Worm (Caenorhabditis elegans) whole organism, early embryonic: ENCODE measurements around the gene F28G4.3.

Experiments
- aly-1 ChIP-seq: sonication (generic microtip); optimal IDR thresholded peaks from 2 replicates; lab custom pipeline; 2016; ENCODE audit warnings: missing genetic modification characterization, missing compliant biosample characterization
- ama-1 ChIP-seq: fragments of 150-350 bp; optimal IDR thresholded peaks from 2 replicates; lab custom pipeline; 2014
- hmg-4 ChIP-seq: fragments of 200-800 bp; sonication (Bioruptor generic); optimal IDR thresholded peaks from 2 replicates; lab custom pipeline; 2018; ENCODE audit warnings: mild to moderate bottlenecking, missing genetic modification characterization, missing compliant biosample characterization
- pes-1 ChIP-seq: fragments of 200-800 bp; sonication (Bioruptor generic); IDR thresholded peaks from 2 replicates; pipeline ENCODE4 v1.3.6; 2022; ENCODE audit warnings: missing genetic modification reagents, missing genetic modification characterization, missing compliant biosample characterization
- sea-1 ChIP-seq: fragments of 200-800 bp; sonication (Bioruptor generic); conservative IDR thresholded peaks from 2 replicates; pipeline ENCODE4 v1.3.6; 2022; ENCODE audit warnings: missing genetic modification characterization, missing compliant biosample characterization

DNA sequence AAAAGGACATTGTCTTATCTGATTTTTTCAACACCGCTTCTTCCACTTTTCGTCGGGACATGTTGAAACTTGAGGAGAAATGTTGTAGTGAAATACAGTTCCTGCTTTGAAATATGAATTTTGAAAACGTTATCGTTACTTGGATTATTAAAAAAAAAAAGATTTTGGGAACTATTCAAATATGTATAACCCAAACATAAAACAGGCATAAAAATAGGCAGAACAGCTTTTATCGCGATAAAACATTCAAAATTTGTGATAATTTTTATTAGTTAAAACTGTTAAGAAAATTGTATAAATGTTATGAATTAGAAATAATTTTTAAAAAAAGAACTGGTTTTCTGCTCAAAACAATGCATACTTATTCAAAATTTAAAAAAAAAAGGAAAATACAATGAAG is 31.1 kb downstream of the F28G4.3 start, which contains the start of gene bgnt-1.3:
- TF ChIP-seq sea-1 (GFP tag; lab: Robert Waterston, UW) (no peak), ama-1 (no peak), pes-1 (GFP tag; lab: Robert Waterston, UW) (no peak), aly-1 (tag; lab: Kevin White, UChicago) (no peak), hmg-4 (no peak)
